Worm (Caenorhabditis elegans) whole organism, L4 larva: ENCODE results near the gene clpf-1.

Experiments used
- ama-1 ChIP-seq: fragments of 150-350 bp; optimal IDR thresholded peaks from 2 replicates; lab custom pipeline; 2014; ENCODE audit warnings: inconsistent platforms, mixed read lengths
- dmd-9 ChIP-seq: fragments of 200-800 bp; sonication (Bioruptor generic); IDR thresholded peaks from 2 replicates; pipeline ENCODE4 v1.3.6; 2022; ENCODE audit warnings: missing genetic modification reagents, missing genetic modification characterization, missing compliant biosample characterization
- egl-43 ChIP-seq: fragments of 200-800 bp; sonication (Bioruptor generic); IDR thresholded peaks from 2 replicates; pipeline ENCODE4 v1.3.6; 2022; ENCODE audit warnings: missing genetic modification reagents, missing genetic modification characterization, missing compliant biosample characterization
- fkh-10 ChIP-seq: fragments of 150-350 bp; optimal IDR thresholded peaks from 2 replicates; lab custom pipeline; 2014; ENCODE audit warnings: missing biosample characterization, missing genetic modification reagents, missing genetic modification characterization
- fos-1 ChIP-seq: fragments of 150-350 bp; optimal IDR thresholded peaks from 2 replicates; lab custom pipeline; 2014; ENCODE audit warnings: missing biosample characterization, missing genetic modification characterization
- lim-7 ChIP-seq: fragments of 200-800 bp; sonication (Bioruptor generic); IDR thresholded peaks from 2 replicates; pipeline ENCODE4 v1.3.6; 2022; ENCODE audit warnings: missing genetic modification characterization, missing compliant biosample characterization
- lin-13 ChIP-seq: fragments of 150-350 bp; optimal IDR thresholded peaks from 2 replicates; lab custom pipeline; 2014; ENCODE audit warnings: missing biosample characterization, missing genetic modification reagents, missing genetic modification characterization
- lin-15B ChIP-seq: fragments of 150-350 bp; sonication (generic microtip); optimal IDR thresholded peaks from 3 replicates; lab custom pipeline; 2014; ENCODE audit warnings: missing biosample characterization, missing genetic modification characterization
- nhr-28 ChIP-seq: fragments of 150-350 bp; optimal IDR thresholded peaks from 2 replicates; lab custom pipeline; 2014; ENCODE audit warnings: missing biosample characterization, missing genetic modification characterization
- unc-62 ChIP-seq, 3 experiments: fragments of 150-350 bp in 1 of 3; sonication (generic microtip); optimal IDR thresholded peaks in 2 of 3; peaks in 1 of 3; 1 replicate in 1 of 3; 2 replicates in 2 of 3; lab custom pipeline; 2014 to 2017; ENCODE audit warnings: missing biosample characterization in 3 of 3, missing genetic modification characterization in 3 of 3, missing genetic modification reagents in 3 of 3, missing genotype in 1 of 3
- zag-1 ChIP-seq: fragments of 150-350 bp; optimal IDR thresholded peaks from 2 replicates; lab custom pipeline; 2014; ENCODE audit warnings: missing biosample characterization, missing genetic modification characterization

DNA sequence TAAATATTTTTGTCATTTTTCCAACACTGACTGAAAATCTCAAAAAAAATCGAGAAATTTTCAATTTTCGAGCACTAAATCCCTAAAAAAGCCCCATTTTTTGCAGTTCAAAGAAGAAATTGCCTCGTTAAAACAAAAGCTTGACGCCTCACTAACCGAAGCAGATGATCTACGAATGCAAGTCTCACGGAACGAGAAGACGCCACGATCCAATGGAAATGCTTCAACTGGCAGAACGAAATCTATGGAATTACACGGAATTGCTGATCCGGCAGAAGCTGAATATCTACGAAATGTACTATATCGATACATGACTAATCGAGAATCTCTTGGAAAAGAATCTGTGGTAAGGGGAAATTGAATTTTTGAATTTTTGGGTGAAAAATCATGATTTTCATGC lies 26.4 kb downstream of the clpf-1 start:
- TF ChIP-seq fos-1 (no peak), nhr-28 (tag; lab: Kevin White, UChicago) (no peak), unc-62 (GFP tag; optimal IDR thresholded peaks at IDR 0.05 in 1 of 2; lab: Kevin White, UChicago) (no peak), unc-62 (tag; optimal IDR thresholded peaks at IDR 0.05; lab: Kevin White, UChicago) (no peak), dmd-9 (GFP tag; lab: Robert Waterston, UW) (no peak), zag-1 (tag; lab: Kevin White, UChicago) (no peak), lin-13 (GFP tag; lab: Kevin White, UChicago) (no peak), lin-15B (tag; lab: Kevin White, UChicago) (no peak), lim-7 (GFP tag; lab: Robert Waterston, UW) (no peak), fkh-10 (GFP tag; lab: Kevin White, UChicago) (no peak), ama-1 (lab: Kevin White, UChicago) (no peak), egl-43 (GFP tag; lab: Robert Waterston, UW) (no peak)
